Worm (Caenorhabditis elegans) whole organism, young adult: ENCODE measurements around the gene C17E7.9.

Experiments used
- B0261.1 ChIP-seq: sonication (generic microtip); optimal IDR thresholded peaks from 2 replicates; lab custom pipeline; 2016; ENCODE audit warnings: mild to moderate bottlenecking, missing genetic modification characterization, moderate library complexity, missing compliant biosample characterization
- C06A6.2 ChIP-seq: fragments of 200-800 bp; sonication (Bioruptor generic); conservative IDR thresholded peaks from 2 replicates; pipeline ENCODE4 v1.3.6; 2022; ENCODE audit warnings: missing genetic modification characterization, missing compliant biosample characterization
- C17E4.6 ChIP-seq: fragments of 200-800 bp; sonication (Bioruptor generic); IDR thresholded peaks from 2 replicates; pipeline ENCODE4 v1.3.6; 2022; ENCODE audit warnings: missing genetic modification reagents, missing genetic modification characterization, missing compliant biosample characterization
- D2030.7 ChIP-seq: fragments of 200-800 bp; sonication (Bioruptor generic); IDR thresholded peaks from 2 replicates; pipeline ENCODE4 v1.3.6; 2022; ENCODE audit warnings: missing genetic modification reagents, missing genetic modification characterization, missing compliant biosample characterization
- Y67H2A.10 ChIP-seq: fragments of 200-800 bp; sonication (Bioruptor generic); conservative IDR thresholded peaks from 2 replicates; pipeline ENCODE4 v1.3.6; 2022; ENCODE audit warnings: missing genetic modification reagents, missing genetic modification characterization, missing compliant biosample characterization
- athp-1 ChIP-seq: sonication (generic microtip); optimal IDR thresholded peaks from 2 replicates; lab custom pipeline; 2017; ENCODE audit warnings: mild to moderate bottlenecking, missing genetic modification characterization, missing compliant biosample characterization
- bed-1 ChIP-seq: fragments of 200-800 bp; sonication (Bioruptor generic); IDR thresholded peaks from 2 replicates; pipeline ENCODE4 v1.3.6; 2022; ENCODE audit warnings: missing genetic modification reagents, missing genetic modification characterization, missing compliant biosample characterization
- bed-2 ChIP-seq: fragments of 200-800 bp; sonication (Bioruptor generic); IDR thresholded peaks from 2 replicates; pipeline ENCODE4 v1.3.6; 2022; ENCODE audit warnings: missing genetic modification reagents, missing genetic modification characterization, missing compliant biosample characterization
- ccch-3 ChIP-seq: fragments of 200-800 bp; sonication (Bioruptor generic); optimal IDR thresholded peaks from 2 replicates; lab custom pipeline; 2018; ENCODE audit warnings: mild to moderate bottlenecking, missing genetic modification characterization, missing compliant biosample characterization
- cebp-1 ChIP-seq, 2 experiments: fragments of 200-800 bp in 1 of 2; sonication (Bioruptor generic) in 1 of 2; sonication (generic microtip) in 1 of 2; IDR thresholded peaks in 1 of 2; optimal IDR thresholded peaks in 1 of 2; 2 replicates each; pipeline versions ENCODE4 v1.3.6 to Lab custom; 2017 to 2022; ENCODE audit warnings: missing compliant biosample characterization in 2 of 2, missing genetic modification characterization in 2 of 2, mild to moderate bottlenecking in 1 of 2, missing genetic modification reagents in 1 of 2, moderate library complexity in 1 of 2
- ceh-27 ChIP-seq: fragments of 200-800 bp; sonication (Bioruptor generic); optimal IDR thresholded peaks from 2 replicates; lab custom pipeline; 2018; ENCODE audit warnings: mild to moderate bottlenecking, missing genetic modification characterization, moderate library complexity, missing compliant biosample characterization
- egl-18 ChIP-seq: fragments of 200-800 bp; sonication (Bioruptor generic); IDR thresholded peaks from 2 replicates; pipeline ENCODE4 v1.3.6; 2022; ENCODE audit warnings: missing genetic modification reagents, missing genetic modification characterization, missing compliant biosample characterization
- egl-44 ChIP-seq: fragments of 200-800 bp; sonication (Bioruptor generic); IDR thresholded peaks from 2 replicates; pipeline ENCODE4 v1.3.6; 2022; ENCODE audit warnings: missing genetic modification reagents, missing genetic modification characterization, missing compliant biosample characterization
- ekl-4 ChIP-seq: fragments of 200-800 bp; sonication (Bioruptor generic); IDR thresholded peaks from 2 replicates; pipeline ENCODE4 v1.3.6; 2022; ENCODE audit warnings: missing genetic modification reagents, missing genetic modification characterization, missing compliant biosample characterization
- gei-17 ChIP-seq: fragments of 200-800 bp; sonication (Bioruptor generic); optimal IDR thresholded peaks from 2 replicates; lab custom pipeline; 2018; ENCODE audit warnings: mild to moderate bottlenecking, missing genetic modification characterization, missing compliant biosample characterization
- him-1 ChIP-seq: sonication (generic microtip); optimal IDR thresholded peaks from 2 replicates; lab custom pipeline; 2016; ENCODE audit warnings: missing genotype, missing genetic modification reagents, missing genetic modification characterization, missing compliant biosample characterization
- hmg-20 ChIP-seq: fragments of 200-800 bp; sonication (Bioruptor generic); IDR thresholded peaks from 2 replicates; pipeline ENCODE4 v1.3.6; 2022; ENCODE audit warnings: missing genetic modification reagents, missing genetic modification characterization, missing compliant biosample characterization
- let-607 ChIP-seq, 2 experiments: fragments of 200-800 bp in 1 of 2; sonication (Bioruptor generic) in 1 of 2; sonication (generic microtip) in 1 of 2; optimal IDR thresholded peaks; 2 replicates each; lab custom pipeline; 2016 to 2018; ENCODE audit warnings: mild to moderate bottlenecking in 2 of 2, missing compliant biosample characterization in 2 of 2, missing genetic modification characterization in 2 of 2, moderate library complexity in 2 of 2, missing genotype in 1 of 2
- lin-40 ChIP-seq: sonication (generic microtip); optimal IDR thresholded peaks from 2 replicates; lab custom pipeline; 2016; ENCODE audit warnings: missing genetic modification characterization, mild to moderate bottlenecking, missing compliant biosample characterization, missing genotype, missing genetic modification reagents
- lin-54 ChIP-seq: fragments of 200-800 bp; sonication (Bioruptor generic); optimal IDR thresholded peaks from 2 replicates; lab custom pipeline; 2018; ENCODE audit warnings: mild to moderate bottlenecking, missing genetic modification characterization, missing compliant biosample characterization
- madf-10 ChIP-seq: sonication (generic microtip); optimal IDR thresholded peaks from 2 replicates; lab custom pipeline; 2016; ENCODE audit warnings: mild to moderate bottlenecking, missing genetic modification characterization, missing compliant biosample characterization
- madf-8 ChIP-seq: fragments of 200-800 bp; sonication (Bioruptor generic); conservative IDR thresholded peaks from 2 replicates; pipeline ENCODE4 v1.3.6; 2022; ENCODE audit warnings: missing genetic modification reagents, missing genetic modification characterization, missing compliant biosample characterization
- mel-28 ChIP-seq: sonication (generic microtip); optimal IDR thresholded peaks from 2 replicates; lab custom pipeline; 2016; ENCODE audit warnings: borderline replicate concordance, mild to moderate bottlenecking, missing genetic modification characterization, missing compliant biosample characterization
- nfya-2 ChIP-seq: fragments of 200-800 bp; sonication (Bioruptor generic); IDR thresholded peaks from 2 replicates; pipeline ENCODE4 v1.3.6; 2022; ENCODE audit warnings: missing genetic modification reagents, missing genetic modification characterization, missing compliant biosample characterization
- nhr-179 ChIP-seq: sonication (generic microtip); optimal IDR thresholded peaks from 2 replicates; lab custom pipeline; 2016; ENCODE audit warnings: mild to moderate bottlenecking, missing genetic modification characterization, missing compliant biosample characterization
- nhr-27 ChIP-seq: fragments of 200-800 bp; sonication (Bioruptor generic); optimal IDR thresholded peaks from 2 replicates; lab custom pipeline; 2018; ENCODE audit warnings: mild to moderate bottlenecking, missing genetic modification characterization, moderate library complexity, missing compliant biosample characterization
- nhr-80 ChIP-seq: sonication (generic microtip); optimal IDR thresholded peaks from 2 replicates; lab custom pipeline; 2016; ENCODE audit warnings: missing genetic modification characterization, missing compliant biosample characterization
- pha-4 ChIP-seq: fragments of 150-350 bp; sonication (generic microtip); optimal IDR thresholded peaks from 2 replicates; lab custom pipeline; 2014; ENCODE audit warnings: missing biosample characterization, missing genetic modification reagents, missing genetic modification characterization
- somi-1 ChIP-seq: fragments of 200-800 bp; sonication (Bioruptor generic); optimal IDR thresholded peaks from 2 replicates; lab custom pipeline; 2018; ENCODE audit warnings: mild to moderate bottlenecking, missing genetic modification characterization, missing compliant biosample characterization
- tbx-9 ChIP-seq: sonication (generic microtip); optimal IDR thresholded peaks from 2 replicates; lab custom pipeline; 2016; ENCODE audit warnings: borderline replicate concordance, missing genetic modification characterization, inconsistent platforms, missing compliant biosample characterization
- unc-62 ChIP-seq: fragments of 150-350 bp; optimal IDR thresholded peaks from 2 replicates; lab custom pipeline; 2014; ENCODE audit warnings: missing biosample characterization, missing genetic modification reagents, missing genetic modification characterization
- ztf-28 ChIP-seq: fragments of 200-800 bp; sonication (Bioruptor generic); IDR thresholded peaks from 2 replicates; pipeline ENCODE4 v1.3.6; 2022; ENCODE audit warnings: missing genetic modification reagents, missing genetic modification characterization, missing compliant biosample characterization

C17E7.9 gene

DNA sequence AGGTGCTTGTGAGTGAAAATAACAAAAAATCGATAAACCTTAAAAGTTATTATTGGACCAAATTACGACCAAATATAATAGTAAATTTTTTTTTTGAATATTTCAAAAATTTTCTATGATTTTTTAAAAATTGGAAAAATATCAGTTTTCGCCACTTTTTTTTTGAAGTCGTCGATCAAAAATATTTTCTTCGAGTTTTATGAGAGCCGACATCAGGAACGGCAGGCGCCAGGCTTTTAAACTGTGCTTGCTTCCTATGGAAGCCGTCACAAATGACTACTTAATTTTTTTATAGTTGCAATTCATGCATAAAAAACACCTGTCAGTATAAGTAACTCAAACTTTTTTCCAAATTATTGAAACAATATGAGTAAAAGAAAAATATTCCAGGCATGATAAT is 12.8 kb upstream of the C17E7.9 start:
- TF ChIP-seq bed-2 (GFP tag; lab: Robert Waterston, UW) (no peak), athp-1 (tag; lab: Kevin White, UChicago) (no peak), bed-1 (GFP tag; lab: Robert Waterston, UW) (no peak), nhr-27 (tag; lab: Kevin White, UChicago) (no peak), him-1 (tag; lab: Kevin White, UChicago) (no peak), C17E4.6 (GFP tag; lab: Robert Waterston, UW) (no peak), madf-8 (GFP tag; lab: Robert Waterston, UW) (no peak)

- TF ChIP-seq tbx-9 (no peak), somi-1 (GFP tag; lab: Kevin White, UChicago) (no peak), D2030.7 (GFP tag; lab: Robert Waterston, UW) (no peak), madf-10 (tag; lab: Kevin White, UChicago) (no peak), gei-17 (GFP tag; lab: Kevin White, UChicago) (no peak), ceh-27 (GFP tag; lab: Kevin White, UChicago) (no peak)
Measured at ce11 chrV:3902458-3903157, 11.9 kb upstream of the C17E7.9 start, which contains the start of the genes str-229 and srh-190. Gene str-229 (minus strand): TSS chrV:3902558. Gene srh-190 (plus strand): TSS chrV:3903107.

ce11 chrV:3900102-3900501 is 9.4 kb upstream of the C17E7.9 start, which contains the start of gene irld-22:
Gene irld-22 (minus strand): TSS chrV:3900202.
- TF ChIP-seq unc-62, result no peak

DNA sequence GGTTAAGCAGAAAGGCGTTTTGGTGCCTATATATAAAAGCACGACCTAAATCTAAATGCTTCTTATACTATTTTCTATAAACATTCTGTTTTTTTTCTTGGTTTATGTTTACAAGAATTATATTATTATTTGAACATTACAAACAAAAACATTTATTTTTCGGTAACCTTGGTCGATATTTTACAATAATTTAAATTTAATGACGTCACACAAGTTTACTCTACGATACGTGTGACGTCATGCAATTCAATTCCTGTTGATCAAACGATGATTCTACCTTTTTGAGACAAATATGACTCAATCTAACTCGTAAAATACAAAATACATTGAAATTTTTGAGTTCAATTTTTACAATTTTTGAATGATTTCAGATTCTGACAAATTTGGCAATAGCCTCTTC is 5.4 kb upstream of the C17E7.9 start:
- TF ChIP-seq nhr-80 (tag; lab: Kevin White, UChicago), result no peak
- TF ChIP-seq egl-44 (GFP tag; lab: Robert Waterston, UW), result no peak
- no peak for TF ChIP-seq egl-18 (GFP tag; lab: Robert Waterston, UW)
- no peak for TF ChIP-seq B0261.1
- no peak for TF ChIP-seq ztf-28 (GFP tag; lab: Robert Waterston, UW)
- no peak for TF ChIP-seq nfya-2 (GFP tag; lab: Robert Waterston, UW)
- TF ChIP-seq ccch-3 (GFP tag; lab: Kevin White, UChicago), result no peak
- no peak for TF ChIP-seq hmg-20 (GFP tag; lab: Robert Waterston, UW)
- TF ChIP-seq pha-4 (tag; lab: Kevin White, UChicago), result no peak
- no peak for TF ChIP-seq C06A6.2 (GFP tag; lab: Robert Waterston, UW)
- TF ChIP-seq mel-28 (tag; lab: Kevin White, UChicago), result no peak
- no peak for TF ChIP-seq nhr-179
- TF ChIP-seq ekl-4 (GFP tag; lab: Robert Waterston, UW), result no peak
- no peak for TF ChIP-seq lin-40 (tag; lab: Kevin White, UChicago)
- TF ChIP-seq cebp-1 (GFP tag; IDR thresholded peaks at IDR 0.05; lab: Robert Waterston, UW), result no peak
- no peak for TF ChIP-seq cebp-1 (tag; optimal IDR thresholded peaks at IDR 0.05; lab: Kevin White, UChicago)
- TF ChIP-seq let-607 (tag; optimal IDR thresholded peaks at IDR 0.05; lab: Kevin White, UChicago), result no peak
- no peak for TF ChIP-seq madf-8 (GFP tag; lab: Robert Waterston, UW)

DNA sequence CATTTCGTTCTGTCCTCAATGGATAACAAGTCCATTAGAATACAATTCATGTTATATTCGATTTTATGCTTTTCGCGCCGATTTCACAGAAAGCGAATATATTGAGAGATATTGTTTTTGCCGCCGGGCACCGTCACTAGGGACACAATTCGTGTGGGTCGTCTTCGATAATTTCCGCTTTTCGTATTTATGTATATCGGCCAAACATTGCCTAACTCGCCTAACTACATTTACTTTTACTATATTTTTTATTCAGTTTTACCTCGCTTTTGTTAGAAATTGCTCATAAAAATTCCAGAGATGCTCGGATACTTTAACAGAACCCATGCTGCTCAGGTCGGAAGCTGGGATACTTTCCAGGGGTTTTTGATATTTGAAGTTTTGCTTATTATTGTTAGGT is 4.0 kb upstream of the C17E7.9 start, which contains the start of gene sre-9:
Gene sre-9, plus strand, starts transcription at position 301 of the 400 bp plus-strand sequence.
- TF ChIP-seq athp-1 (tag; lab: Kevin White, UChicago) (no peak), Y67H2A.10 (GFP tag; lab: Robert Waterston, UW) (no peak), lin-54 (GFP tag; lab: Kevin White, UChicago) (no peak)
